Worm (Caenorhabditis elegans): Measurements from ENCODE around the gene F49C12.3.

The F49C12.3 gene

ce11 chrIV:9300127-9300526 is at the start of gene F49C12.3:
TSS of gene F49C12.3 (plus strand) at chrIV:9300427.
- TF ChIP-seq dao-5 (tag; optimal IDR thresholded peaks at IDR 0.05), result no peak
- TF ChIP-seq W03F9.2 (tag; optimal IDR thresholded peaks at IDR 0.05), result no peak
- no peak for TF ChIP-seq him-1 (tag; optimal IDR thresholded peaks at IDR 0.05)

DNA sequence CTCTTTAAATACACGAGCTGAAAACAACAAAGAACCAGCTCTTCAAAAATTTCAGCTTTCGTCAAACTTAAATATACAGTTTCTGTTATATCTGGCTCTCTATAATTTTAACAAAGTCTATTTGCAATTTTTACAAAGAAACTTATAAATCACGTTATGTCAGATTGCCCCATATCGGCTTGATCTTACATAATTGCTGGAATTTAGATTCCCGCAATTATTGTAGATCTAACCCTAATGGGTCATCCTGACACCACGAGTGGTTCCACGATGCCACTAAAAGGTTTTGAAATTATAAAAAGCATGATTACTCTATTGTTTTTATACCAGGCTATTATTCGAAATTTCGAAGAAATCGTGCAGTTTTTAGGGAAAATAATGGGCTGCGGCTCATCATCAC is 49.1 kb upstream of the F49C12.3 start, which contains the start of gene Y11D7A.8:
TSS of gene Y11D7A.8 (plus strand) at position 301 of the 400 bp plus-strand sequence.
- no peak for TF ChIP-seq him-1 (tag; optimal IDR thresholded peaks at IDR 0.05)
- no peak for TF ChIP-seq W03F9.2 (tag; optimal IDR thresholded peaks at IDR 0.05)
- no peak for TF ChIP-seq dao-5 (tag; optimal IDR thresholded peaks at IDR 0.05)

DNA sequence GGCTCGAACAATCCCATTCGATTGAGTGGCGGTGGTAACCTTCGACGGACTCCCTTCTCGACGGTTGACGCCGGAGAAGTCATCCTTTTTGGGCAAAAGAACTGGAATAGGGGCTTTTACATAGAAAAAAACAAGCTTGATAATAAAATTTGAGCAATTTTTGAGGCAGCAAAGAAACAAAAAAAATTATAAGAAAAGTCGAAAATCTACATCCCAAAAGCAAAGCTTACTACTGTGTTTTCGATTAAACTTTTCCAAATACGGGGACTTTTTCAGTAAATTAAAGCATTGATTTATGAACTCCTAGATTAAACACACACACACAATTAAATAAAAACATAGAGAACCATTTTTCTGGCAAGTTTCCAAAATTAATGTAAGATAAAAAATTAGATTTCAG is 44.2 kb upstream of the F49C12.3 start, which contains the start of gene Y11D7A.9:
TSS of gene Y11D7A.9 (minus strand) at position 101 of the 400 bp plus-strand sequence.
- TF ChIP-seq W03F9.2 (tag; optimal IDR thresholded peaks at IDR 0.05) (no peak), him-1 (tag; optimal IDR thresholded peaks at IDR 0.05) (no peak), dao-5 (tag; optimal IDR thresholded peaks at IDR 0.05) (no peak)

- TF ChIP-seq him-1 (tag; optimal IDR thresholded peaks at IDR 0.05), result no peak
- no peak for TF ChIP-seq W03F9.2 (tag; optimal IDR thresholded peaks at IDR 0.05)
- TF ChIP-seq dao-5 (tag; optimal IDR thresholded peaks at IDR 0.05), result no peak
These were observed 43.4 kb upstream of the F49C12.3 start for ce11 chrIV:9256865-9257264.

ce11 chrIV:9258547-9258946 is 41.7 kb upstream of the F49C12.3 start:
- TF ChIP-seq dao-5 (tag; optimal IDR thresholded peaks at IDR 0.05) (no peak), him-1 (tag; optimal IDR thresholded peaks at IDR 0.05) (no peak), W03F9.2 (tag; optimal IDR thresholded peaks at IDR 0.05) (no peak)

- TF ChIP-seq him-1 (tag; optimal IDR thresholded peaks at IDR 0.05) (no peak), dao-5 (tag; optimal IDR thresholded peaks at IDR 0.05) (no peak), W03F9.2 (tag; optimal IDR thresholded peaks at IDR 0.05) (no peak)
These were observed 40.5 kb upstream of the F49C12.3 start, which contains the start of gene Y11D7A.10 for ce11 chrIV:9259687-9260086. TSS of gene Y11D7A.10 (minus strand) at chrIV:9259768.

ce11 chrIV:9260334-9260733 is 39.9 kb upstream of the F49C12.3 start:
- peak; percentile 17 for TF ChIP-seq W03F9.2 (tag; optimal IDR thresholded peaks at IDR 0.05)
- TF ChIP-seq him-1 (tag; optimal IDR thresholded peaks at IDR 0.05), result no peak

DNA sequence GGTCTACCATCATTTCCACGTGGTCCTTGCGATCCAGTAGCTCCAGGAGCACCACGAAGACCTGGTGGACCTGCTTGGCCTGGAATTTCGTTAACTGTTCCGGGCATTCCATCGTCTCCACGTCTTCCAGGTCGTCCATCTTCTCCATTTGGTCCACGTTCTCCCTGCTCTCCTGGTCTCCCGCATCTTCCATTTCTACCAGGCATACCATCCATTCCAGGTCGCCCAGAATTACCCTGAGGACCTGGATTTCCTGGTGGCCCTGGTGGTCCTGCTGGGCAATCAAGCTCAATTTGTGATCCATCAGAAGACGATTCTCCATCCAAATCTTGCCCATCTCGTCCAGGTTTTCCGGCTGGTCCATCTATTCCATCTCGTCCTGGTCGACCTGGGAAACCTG is 39.4 kb upstream of the F49C12.3 start:
- TF ChIP-seq him-1 (tag; optimal IDR thresholded peaks at IDR 0.05) (no peak), dao-5 (tag; optimal IDR thresholded peaks at IDR 0.05) (no peak), W03F9.2 (tag; optimal IDR thresholded peaks at IDR 0.05) (no peak)

ce11 chrIV:9261687-9262086 is 38.5 kb upstream of the F49C12.3 start, which contains the start of gene col-120:
TSS of gene col-120 (minus strand) at chrIV:9261787.
- no peak for TF ChIP-seq him-1 (tag; optimal IDR thresholded peaks at IDR 0.05)
- TF ChIP-seq dao-5 (tag; optimal IDR thresholded peaks at IDR 0.05), result no peak
- no peak for TF ChIP-seq W03F9.2 (tag; optimal IDR thresholded peaks at IDR 0.05)

DNA sequence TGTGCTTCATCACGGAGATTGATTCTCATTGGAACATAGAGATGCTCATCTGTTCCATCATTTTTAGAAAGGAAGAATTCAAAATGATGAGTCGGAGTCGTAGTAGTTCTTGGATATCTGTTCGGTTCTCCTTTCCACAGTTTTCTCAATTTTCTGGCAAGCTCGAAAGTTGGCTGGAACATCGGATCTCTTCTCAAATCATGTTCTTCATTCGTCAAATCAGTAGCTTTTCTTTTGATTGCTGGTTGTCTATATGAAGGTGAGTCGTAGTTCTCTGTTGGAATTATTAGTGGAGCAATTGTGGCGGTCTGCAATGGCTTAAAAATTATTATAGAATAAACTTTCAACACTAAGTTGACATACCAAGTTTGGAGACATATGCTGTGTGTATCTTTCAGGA is 37.9 kb upstream of the F49C12.3 start:
- TF ChIP-seq him-1 (tag; optimal IDR thresholded peaks at IDR 0.05) (no peak), dao-5 (tag; optimal IDR thresholded peaks at IDR 0.05) (no peak)

DNA sequence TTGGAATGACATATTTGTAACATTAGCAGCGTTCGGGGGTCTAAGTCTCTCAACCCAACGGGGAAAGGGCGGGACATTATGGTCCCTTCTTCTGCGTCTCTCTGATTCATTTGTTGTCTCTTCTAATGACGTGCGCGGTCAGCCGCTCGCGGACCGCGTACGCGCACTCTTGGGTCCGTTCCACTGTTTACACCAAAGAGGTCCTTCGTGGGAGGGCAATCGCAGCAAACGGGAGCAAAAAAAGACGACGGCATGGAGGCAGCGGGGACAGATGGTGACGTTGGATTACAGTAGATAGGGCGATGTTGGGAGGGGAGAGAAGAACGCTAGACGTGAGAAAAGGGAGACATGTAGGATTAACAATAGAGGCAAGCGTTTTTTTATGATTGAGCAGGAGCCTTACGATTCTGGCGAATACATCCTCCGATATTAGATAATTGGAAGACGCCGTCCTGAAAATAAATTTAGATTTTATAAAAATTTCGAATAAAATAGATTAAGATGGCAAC is 36.4 kb upstream of the F49C12.3 start, which contains the start of gene flh-1:
TSS of gene flh-1 (minus strand) at position 459 of the 509 bp plus-strand sequence.
- TF ChIP-seq him-1 (tag; optimal IDR thresholded peaks at IDR 0.05) (no peak), dao-5 (tag; optimal IDR thresholded peaks at IDR 0.05) (no peak), W03F9.2 (tag; optimal IDR thresholded peaks at IDR 0.05) (no peak)

DNA sequence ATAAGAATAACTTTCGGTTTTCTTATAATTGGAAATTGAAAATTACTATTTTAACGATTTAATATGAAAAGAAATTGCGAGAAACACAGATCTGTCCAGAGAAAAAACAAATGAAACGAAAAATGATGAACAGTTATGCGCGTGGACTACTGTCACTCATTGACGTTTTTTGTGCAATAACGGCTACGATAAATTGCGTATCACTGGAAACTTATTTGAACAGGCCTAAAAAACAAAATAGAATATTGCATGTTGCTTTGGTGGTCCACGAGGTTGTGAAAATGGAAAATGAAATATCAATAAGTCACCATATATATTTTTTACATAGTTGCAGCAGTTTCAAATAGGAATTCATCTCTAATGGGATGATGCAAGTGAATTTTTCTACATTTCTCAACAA is 35.7 kb upstream of the F49C12.3 start:
- no peak for TF ChIP-seq dao-5 (tag; optimal IDR thresholded peaks at IDR 0.05)
- TF ChIP-seq W03F9.2 (tag; optimal IDR thresholded peaks at IDR 0.05), result no peak
- TF ChIP-seq him-1 (tag; optimal IDR thresholded peaks at IDR 0.05), result no peak

DNA sequence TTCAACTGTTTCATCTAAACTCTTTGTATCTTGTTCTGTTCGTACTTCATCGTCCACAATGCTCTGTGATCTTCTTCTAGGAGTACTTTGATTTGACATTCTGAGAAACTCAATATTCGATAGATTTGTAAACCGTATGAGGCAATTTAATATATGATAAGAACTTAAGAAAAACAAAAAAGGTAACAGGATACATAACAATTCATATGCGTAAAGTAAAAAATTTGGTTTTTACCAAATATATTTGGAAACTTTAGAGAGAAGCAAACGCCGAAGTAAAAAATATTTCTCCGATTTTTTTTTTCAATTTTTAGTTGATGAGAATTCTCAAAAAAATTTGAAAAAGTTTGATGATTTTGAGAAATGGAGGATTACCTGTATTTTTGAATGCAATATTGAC is 33.8 kb upstream of the F49C12.3 start, which contains the start of gene Y11D7A.19:
TSS of gene Y11D7A.19 (minus strand) at position 101 of the 400 bp plus-strand sequence.
- TF ChIP-seq him-1 (tag; optimal IDR thresholded peaks at IDR 0.05), result no peak
- TF ChIP-seq dao-5 (tag; optimal IDR thresholded peaks at IDR 0.05), result no peak
- TF ChIP-seq W03F9.2 (tag; optimal IDR thresholded peaks at IDR 0.05), result no peak

- TF ChIP-seq dao-5 (tag; optimal IDR thresholded peaks at IDR 0.05) (no peak), him-1 (tag; optimal IDR thresholded peaks at IDR 0.05) (no peak), W03F9.2 (tag; optimal IDR thresholded peaks at IDR 0.05) (no peak)
These were observed 32.6 kb upstream of the F49C12.3 start for ce11 chrIV:9267581-9267980.

DNA sequence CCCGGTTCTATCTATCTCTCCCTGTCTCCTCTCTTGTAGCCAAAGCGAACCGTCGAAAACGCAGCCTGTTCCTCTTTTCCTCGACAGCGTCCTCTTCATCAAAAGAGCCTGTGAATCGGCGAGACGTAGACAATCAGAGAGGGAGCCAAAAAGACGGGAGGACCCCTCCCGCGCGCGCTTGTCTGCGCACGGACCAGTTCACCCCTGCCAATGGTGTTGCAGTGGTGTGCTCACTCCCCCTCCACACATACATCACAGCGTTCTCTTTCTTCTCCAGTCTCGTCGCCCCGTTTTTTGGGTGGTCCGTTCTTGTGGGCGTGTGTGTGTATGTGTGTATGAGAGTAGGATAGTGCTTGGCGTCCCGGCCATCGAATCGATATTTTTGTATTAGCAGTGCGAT is 31.3 kb upstream of the F49C12.3 start:
- TF ChIP-seq him-1 (tag; optimal IDR thresholded peaks at IDR 0.05), result no peak
- TF ChIP-seq dao-5 (tag; optimal IDR thresholded peaks at IDR 0.05), result no peak
- no peak for TF ChIP-seq W03F9.2 (tag; optimal IDR thresholded peaks at IDR 0.05)
